Worm (Caenorhabditis elegans) whole organism, mixed stage, embryonic: Measurements from ENCODE around the gene Y51A2D.8.

Source experiments
- M03D4.4 ChIP-seq: sonication (generic microtip); optimal IDR thresholded peaks from 2 replicates; lab custom pipeline; 2017; ENCODE audit warnings: mild to moderate bottlenecking, missing genetic modification characterization, missing compliant biosample characterization
- bed-3 ChIP-seq: fragments of 200-800 bp; sonication (Bioruptor generic); optimal IDR thresholded peaks from 3 replicates; lab custom pipeline; 2018; ENCODE audit warnings: mild to moderate bottlenecking, missing genetic modification characterization, moderate library complexity, missing compliant biosample characterization
- blmp-1 ChIP-seq: fragments of 150-350 bp; optimal IDR thresholded peaks from 2 replicates; lab custom pipeline; 2014; ENCODE audit warnings: missing biosample characterization, missing genetic modification characterization
- ceh-39 ChIP-seq: fragments of 150-350 bp; optimal IDR thresholded peaks from 2 replicates; lab custom pipeline; 2014; ENCODE audit warnings: missing biosample characterization, missing genetic modification characterization
- ceh-43 ChIP-seq: fragments of 200-800 bp; sonication (Bioruptor generic); optimal IDR thresholded peaks from 2 replicates; lab custom pipeline; 2018; ENCODE audit warnings: mild to moderate bottlenecking, missing genetic modification characterization, moderate library complexity, missing compliant biosample characterization
- cnd-1 ChIP-seq: fragments of 200-800 bp; sonication (Bioruptor generic); optimal IDR thresholded peaks from 2 replicates; lab custom pipeline; 2018; ENCODE audit warnings: mild to moderate bottlenecking, missing genetic modification characterization, missing compliant biosample characterization
- drap-1 ChIP-seq: fragments of 200-800 bp; sonication (Bioruptor generic); optimal IDR thresholded peaks from 3 replicates; lab custom pipeline; 2018; ENCODE audit warnings: mild to moderate bottlenecking, missing genetic modification characterization, missing compliant biosample characterization
- elt-1 ChIP-seq: sonication (generic microtip); optimal IDR thresholded peaks from 2 replicates; lab custom pipeline; 2017; ENCODE audit warnings: missing genetic modification characterization, mild to moderate bottlenecking, missing compliant biosample characterization, antibody characterized with exemption, moderate library complexity, borderline replicate concordance; ENCODE audit not compliant: insufficient read depth
- flh-1 ChIP-seq: fragments of 200-800 bp; sonication (Bioruptor generic); optimal IDR thresholded peaks from 2 replicates; lab custom pipeline; 2018; ENCODE audit warnings: mild to moderate bottlenecking, missing genetic modification characterization, moderate library complexity, missing compliant biosample characterization
- ham-2 ChIP-seq: fragments of 200-800 bp; sonication (Bioruptor generic); optimal IDR thresholded peaks from 2 replicates; lab custom pipeline; 2018; ENCODE audit warnings: mild to moderate bottlenecking, missing genetic modification characterization, missing compliant biosample characterization
- hlh-1 ChIP-seq: fragments of 150-350 bp; optimal IDR thresholded peaks from 2 replicates; lab custom pipeline; 2014; ENCODE audit warnings: missing biosample characterization, missing genetic modification reagents, missing genetic modification characterization
- lin-13 ChIP-seq: fragments of 150-350 bp; optimal IDR thresholded peaks from 2 replicates; lab custom pipeline; 2014; ENCODE audit warnings: missing biosample characterization, missing genetic modification characterization
- lin-32 ChIP-seq: fragments of 200-800 bp; sonication (Bioruptor generic); optimal IDR thresholded peaks from 2 replicates; lab custom pipeline; 2018; ENCODE audit warnings: mild to moderate bottlenecking, missing genetic modification characterization, missing compliant biosample characterization
- lsy-2 ChIP-seq: fragments of 150-350 bp; optimal IDR thresholded peaks from 2 replicates; lab custom pipeline; 2014; ENCODE audit warnings: missing biosample characterization, missing genetic modification characterization
- mab-5 ChIP-seq: fragments of 150-350 bp; optimal IDR thresholded peaks from 2 replicates; lab custom pipeline; 2014; ENCODE audit warnings: missing biosample characterization, missing genetic modification characterization
- mep-1 ChIP-seq: fragments of 150-350 bp; optimal IDR thresholded peaks from 2 replicates; lab custom pipeline; 2017; ENCODE audit warnings: missing biosample characterization, missing genetic modification reagents, missing genetic modification characterization, inconsistent platforms
- mls-2 ChIP-seq: sonication (generic microtip); optimal IDR thresholded peaks from 2 replicates; lab custom pipeline; 2016; ENCODE audit warnings: mild to moderate bottlenecking, missing genetic modification characterization, moderate library complexity, missing compliant biosample characterization
- nhr-12 ChIP-seq: fragments of 150-350 bp; optimal IDR thresholded peaks from 2 replicates; lab custom pipeline; 2014; ENCODE audit warnings: missing biosample characterization, missing genetic modification characterization
- nhr-237 ChIP-seq: fragments of 150-350 bp; optimal IDR thresholded peaks from 2 replicates; lab custom pipeline; 2014; ENCODE audit warnings: missing biosample characterization, missing genetic modification characterization
- nhr-28 ChIP-seq: fragments of 150-350 bp; optimal IDR thresholded peaks from 2 replicates; lab custom pipeline; 2014; ENCODE audit warnings: missing biosample characterization, missing genetic modification characterization
- nhr-76 ChIP-seq: sonication (generic microtip); optimal IDR thresholded peaks from 2 replicates; lab custom pipeline; 2017; ENCODE audit warnings: missing biosample characterization, missing genetic modification characterization
- pha-4 ChIP-seq: fragments of 150-350 bp; optimal IDR thresholded peaks from 2 replicates; lab custom pipeline; 2018; ENCODE audit warnings: missing biosample characterization, missing genetic modification reagents, missing genetic modification characterization
- sem-2 ChIP-seq: fragments of 200-800 bp; sonication (Bioruptor generic); optimal IDR thresholded peaks from 2 replicates; lab custom pipeline; 2018; ENCODE audit warnings: mild to moderate bottlenecking, missing genetic modification characterization, missing compliant biosample characterization
- snpc-4 ChIP-seq: fragments of 150-350 bp; optimal IDR thresholded peaks from 2 replicates; lab custom pipeline; 2014; ENCODE audit warnings: missing biosample characterization, missing genetic modification characterization
- sptf-1 ChIP-seq: sonication (generic microtip); optimal IDR thresholded peaks from 2 replicates; lab custom pipeline; 2017; ENCODE audit warnings: mild to moderate bottlenecking, missing genetic modification characterization, moderate library complexity, missing compliant biosample characterization
- unc-120 ChIP-seq: sonication (generic microtip); optimal IDR thresholded peaks from 2 replicates; lab custom pipeline; 2017; ENCODE audit warnings: missing genetic modification characterization, missing compliant biosample characterization; ENCODE audit not compliant: poor library complexity, severe bottlenecking
- unc-39 ChIP-seq: fragments of 150-350 bp; optimal IDR thresholded peaks from 2 replicates; lab custom pipeline; 2014; ENCODE audit warnings: missing biosample characterization, missing genetic modification characterization
- unc-62 ChIP-seq: fragments of 150-350 bp; optimal IDR thresholded peaks from 2 replicates; lab custom pipeline; 2014; ENCODE audit warnings: missing biosample characterization, missing genetic modification reagents, missing genetic modification characterization
- zip-8 ChIP-seq: fragments of 150-350 bp; optimal IDR thresholded peaks from 2 replicates; lab custom pipeline; 2014; ENCODE audit warnings: missing biosample characterization, missing genetic modification characterization
- ztf-11 ChIP-seq: fragments of 150-350 bp; optimal IDR thresholded peaks from 2 replicates; lab custom pipeline; 2014; ENCODE audit warnings: missing biosample characterization, missing genetic modification characterization

The Y51A2D.8 gene

ce11 chrV:18587936-18588335 is 34.3 kb upstream of the Y51A2D.8 start:
- TF ChIP-seq mls-2 (tag; lab: Kevin White, UChicago) (no peak), mep-1 (tag; lab: Kevin White, UChicago) (no peak), ceh-39 (tag; lab: Kevin White, UChicago) (no peak), nhr-28 (tag; lab: Kevin White, UChicago) (no peak), sptf-1 (tag; lab: Kevin White, UChicago) (no peak), unc-120 (tag; lab: Kevin White, UChicago) (no peak), mab-5 (tag; lab: Kevin White, UChicago) (no peak), ceh-43 (GFP tag; lab: Kevin White, UChicago) (no peak)

- TF ChIP-seq nhr-237 (tag; lab: Kevin White, UChicago) (no peak), ceh-43 (GFP tag; lab: Kevin White, UChicago) (no peak), hlh-1 (no peak), sptf-1 (tag; lab: Kevin White, UChicago) (no peak), flh-1 (no peak), pha-4 (no peak), unc-39 (tag; lab: Kevin White, UChicago) (no peak), zip-8 (tag; lab: Kevin White, UChicago) (peak; percentile 73)
These were observed 33.3 kb upstream of the Y51A2D.8 start for ce11 chrV:18586954-18587353.

ce11 chrV:18585102-18585501 is 31.5 kb upstream of the Y51A2D.8 start:
- TF ChIP-seq unc-62 (GFP tag; lab: Kevin White, UChicago) (no peak), ztf-11 (tag; lab: Kevin White, UChicago) (no peak), lin-32 (GFP tag; lab: Kevin White, UChicago) (no peak), zip-8 (tag; lab: Kevin White, UChicago) (no peak), nhr-237 (tag; lab: Kevin White, UChicago) (no peak), nhr-12 (no peak), M03D4.4 (no peak), flh-1 (no peak)

ce11 chrV:18582358-18582757 is 28.7 kb upstream of the Y51A2D.8 start, which contains the start of gene txt-14:
txt-14 (plus strand) TSS chrV:18582658.
- TF ChIP-seq unc-62 (GFP tag; lab: Kevin White, UChicago) (no peak), pha-4 (no peak), lin-13 (no peak), lin-32 (GFP tag; lab: Kevin White, UChicago) (no peak), mab-5 (tag; lab: Kevin White, UChicago) (no peak), snpc-4 (tag; lab: Kevin White, UChicago) (no peak), ceh-39 (tag; lab: Kevin White, UChicago) (no peak), ztf-11 (tag; lab: Kevin White, UChicago) (no peak), cnd-1 (tag; lab: Kevin White, UChicago) (no peak), unc-120 (tag; lab: Kevin White, UChicago) (no peak), bed-3 (GFP tag; lab: Kevin White, UChicago) (no peak), drap-1 (GFP tag; lab: Kevin White, UChicago) (no peak), sem-2 (GFP tag; lab: Kevin White, UChicago) (no peak), nhr-76 (no peak), blmp-1 (no peak)
- TF ChIP-seq, all 35 proteins: peak for 0

- TF ChIP-seq elt-1 (tag; lab: Kevin White, UChicago) (no peak), M03D4.4 (no peak), unc-120 (tag; lab: Kevin White, UChicago) (peak; percentile 90), ham-2 (GFP tag; lab: Kevin White, UChicago) (no peak), mls-2 (tag; lab: Kevin White, UChicago) (no peak), nhr-28 (tag; lab: Kevin White, UChicago) (no peak), nhr-237 (tag; lab: Kevin White, UChicago) (no peak), ceh-43 (GFP tag; lab: Kevin White, UChicago) (no peak), mab-5 (tag; lab: Kevin White, UChicago) (peak; percentile 55), unc-62 (GFP tag; lab: Kevin White, UChicago) (peak; percentile 98), sem-2 (GFP tag; lab: Kevin White, UChicago) (no peak), unc-39 (tag; lab: Kevin White, UChicago) (no peak), lsy-2 (no peak), hlh-1 (peak; percentile 100)
These were observed 27.9 kb upstream of the Y51A2D.8 start for ce11 chrV:18581393-18582113.
